Fruit fly (Drosophila melanogaster) whole organism, adult: ENCODE measurements around the gene RanBP3.

Source experiments
- CG11617 ChIP-seq: fragments of 200-800 bp; sonication (Bioruptor generic); optimal IDR thresholded peaks from 2 replicates; lab custom pipeline; 2017; ENCODE audit warnings: mild to moderate bottlenecking, missing biosample characterization, missing genetic modification reagents, missing genetic modification characterization
- CG12768 ChIP-seq: fragments of 200-800 bp; sonication (Bioruptor generic); optimal IDR thresholded peaks from 2 replicates; lab custom pipeline; 2017; ENCODE audit warnings: missing biosample characterization, missing genetic modification characterization, mild to moderate bottlenecking, moderate library complexity, missing genetic modification reagents
- CG14711 ChIP-seq: fragments of 200-800 bp; sonication (Bioruptor generic); optimal IDR thresholded peaks from 2 replicates; lab custom pipeline; 2018; ENCODE audit warnings: missing biosample characterization, mild to moderate bottlenecking, missing genetic modification characterization, moderate library complexity
- CG1620 ChIP-seq: fragments of 200-800 bp; sonication (Bioruptor generic); optimal IDR thresholded peaks from 2 replicates; lab custom pipeline; 2016; ENCODE audit warnings: missing biosample characterization, missing genetic modification characterization
- CG33017 ChIP-seq: fragments of 200-800 bp; sonication (Bioruptor generic); optimal IDR thresholded peaks from 2 replicates; lab custom pipeline; 2018; ENCODE audit warnings: missing biosample characterization, mild to moderate bottlenecking, missing genetic modification characterization, moderate library complexity
- CG5204 ChIP-seq: fragments of 200-800 bp; sonication (Bioruptor generic); optimal IDR thresholded peaks from 2 replicates; lab custom pipeline; 2016; ENCODE audit warnings: missing biosample characterization, missing genetic modification characterization
- CG7045 ChIP-seq: fragments of 200-800 bp; sonication (Bioruptor generic); optimal IDR thresholded peaks from 2 replicates; lab custom pipeline; 2017; ENCODE audit warnings: missing biosample characterization, mild to moderate bottlenecking, missing genetic modification characterization
- CG7101 ChIP-seq: fragments of 200-800 bp; sonication (Bioruptor generic); optimal IDR thresholded peaks from 2 replicates; lab custom pipeline; 2018; ENCODE audit warnings: missing biosample characterization, mild to moderate bottlenecking, missing genetic modification characterization, moderate library complexity
- Clk ChIP-seq: fragments of 200-800 bp; sonication (Bioruptor generic); optimal IDR thresholded peaks from 2 replicates; lab custom pipeline; 2017; ENCODE audit warnings: missing biosample characterization, missing genetic modification characterization
- Crg-1 ChIP-seq: fragments of 200-800 bp; sonication (Bioruptor generic); optimal IDR thresholded peaks from 2 replicates; lab custom pipeline; 2016; ENCODE audit warnings: missing biosample characterization, missing genetic modification characterization
- Hr96 ChIP-seq: fragments of 200-800 bp; sonication (Bioruptor generic); optimal IDR thresholded peaks from 2 replicates; lab custom pipeline; 2016; ENCODE audit warnings: missing biosample characterization, missing genetic modification characterization
- Mnt ChIP-seq: fragments of 200-800 bp; sonication (Bioruptor generic); optimal IDR thresholded peaks from 2 replicates; lab custom pipeline; 2016; ENCODE audit warnings: missing biosample characterization, mild to moderate bottlenecking, missing genetic modification characterization
- bab1 ChIP-seq: fragments of 200-800 bp; sonication (Bioruptor generic); optimal IDR thresholded peaks from 3 replicates; lab custom pipeline; 2019; ENCODE audit warnings: missing biosample characterization, mild to moderate bottlenecking, missing genetic modification characterization, moderate library complexity
- cic ChIP-seq: fragments of 200-800 bp; sonication (Bioruptor generic); optimal IDR thresholded peaks from 2 replicates; lab custom pipeline; 2017; ENCODE audit warnings: missing biosample characterization, mild to moderate bottlenecking, missing genetic modification characterization, moderate library complexity
- cnc ChIP-seq, 2 experiments: fragments of >200 bp; optimal IDR thresholded peaks; 2 replicates each; lab custom pipeline; 2017
- kay ChIP-seq: fragments of 200-800 bp; sonication (Bioruptor generic); peaks from one replicate; lab custom pipeline; 2016; ENCODE audit warnings: missing biosample characterization, missing genetic modification characterization, borderline replicate concordance
- ovo ChIP-seq: fragments of 200-800 bp; sonication (Bioruptor generic); optimal IDR thresholded peaks from 2 replicates; lab custom pipeline; 2016; ENCODE audit warnings: missing biosample characterization, missing genetic modification characterization
- pad ChIP-seq: fragments of 200-800 bp; sonication (Bioruptor generic); optimal IDR thresholded peaks from 3 replicates; lab custom pipeline; 2017; ENCODE audit warnings: missing biosample characterization, missing genetic modification characterization, mild to moderate bottlenecking, moderate library complexity, missing genetic modification reagents
- tj ChIP-seq: fragments of 200-800 bp; sonication (Bioruptor generic); optimal IDR thresholded peaks from 3 replicates; lab custom pipeline; 2017; ENCODE audit warnings: missing biosample characterization, mild to moderate bottlenecking, missing genetic modification characterization, moderate library complexity
- toe ChIP-seq: fragments of 200-800 bp; sonication (Bioruptor generic); optimal IDR thresholded peaks from 2 replicates; lab custom pipeline; 2016; ENCODE audit warnings: missing biosample characterization, missing genetic modification characterization

Gene RanBP3

DNA sequence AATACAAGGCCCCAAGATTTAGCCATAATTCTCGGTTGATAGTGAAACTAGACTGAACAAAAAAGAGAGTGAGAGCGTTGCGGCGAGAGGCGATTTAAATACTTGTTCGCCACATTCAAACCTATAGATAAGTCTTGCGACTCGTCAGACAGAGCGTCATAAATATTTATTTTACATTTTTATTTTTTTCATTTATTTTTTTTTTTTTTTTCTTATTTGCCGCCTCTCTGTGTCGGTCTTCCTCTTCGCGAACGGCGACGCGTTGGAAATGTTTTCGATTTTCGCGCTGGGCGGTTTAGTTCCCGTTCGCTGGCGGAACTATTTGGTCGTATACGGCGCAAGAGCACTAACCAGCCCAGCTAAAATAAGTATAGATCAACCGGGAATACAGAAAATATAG lies 24.5 kb downstream of the RanBP3 start:
- TF ChIP-seq cic (GFP tag; lab: Kevin White, UChicago) (peak; percentile 85), tj (GFP tag; lab: Kevin White, UChicago) (peak; percentile 22), CG5204 (GFP tag; lab: Kevin White, UChicago) (peak; percentile 16), CG33017 (tag; lab: Kevin White, UChicago) (peak; percentile 53), ovo (GFP tag; lab: Kevin White, UChicago) (peak; percentile 24), CG7101 (tag; lab: Kevin White, UChicago) (peak; percentile 26), kay (peak; percentile 96), Hr96 (no peak), CG12768 (GFP tag; lab: Kevin White, UChicago) (peak; percentile 79), Mnt (GFP tag; lab: Kevin White, UChicago) (peak; percentile 62), Clk (GFP tag; lab: Kevin White, UChicago) (no peak), cnc (optimal IDR thresholded peaks at IDR 0.05; lab: Kevin White, UChicago) (no peak)

dm6 chr3R:23727657-23728056 lies 25.0 kb downstream of the RanBP3 start:
- no peak for TF ChIP-seq pad (GFP tag; lab: Kevin White, UChicago)
- no peak for TF ChIP-seq CG5204 (GFP tag; lab: Kevin White, UChicago)
- TF ChIP-seq cnc (optimal IDR thresholded peaks at IDR 0.05; lab: Kevin White, UChicago) = no peak
- TF ChIP-seq CG7045 (GFP tag; lab: Kevin White, UChicago) = no peak
- TF ChIP-seq CG14711 = no peak
- no peak for TF ChIP-seq CG12768 (GFP tag; lab: Kevin White, UChicago)
- no peak for TF ChIP-seq Crg-1 (GFP tag; lab: Kevin White, UChicago)
- TF ChIP-seq Clk (GFP tag; lab: Kevin White, UChicago) = no peak
- no peak for TF ChIP-seq Hr96
- TF ChIP-seq tj (GFP tag; lab: Kevin White, UChicago) = no peak
- no peak for TF ChIP-seq ovo (GFP tag; lab: Kevin White, UChicago)
- TF ChIP-seq Mnt (GFP tag; lab: Kevin White, UChicago) = no peak
- no peak for TF ChIP-seq CG11617
- TF ChIP-seq CG33017 (tag; lab: Kevin White, UChicago) = no peak
- no peak for TF ChIP-seq cic (GFP tag; lab: Kevin White, UChicago)
- no peak for TF ChIP-seq toe
- TF ChIP-seq kay = no peak
- no peak for TF ChIP-seq CG7101 (tag; lab: Kevin White, UChicago)
- TF ChIP-seq CG1620 (GFP tag; lab: Kevin White, UChicago) = no peak

DNA sequence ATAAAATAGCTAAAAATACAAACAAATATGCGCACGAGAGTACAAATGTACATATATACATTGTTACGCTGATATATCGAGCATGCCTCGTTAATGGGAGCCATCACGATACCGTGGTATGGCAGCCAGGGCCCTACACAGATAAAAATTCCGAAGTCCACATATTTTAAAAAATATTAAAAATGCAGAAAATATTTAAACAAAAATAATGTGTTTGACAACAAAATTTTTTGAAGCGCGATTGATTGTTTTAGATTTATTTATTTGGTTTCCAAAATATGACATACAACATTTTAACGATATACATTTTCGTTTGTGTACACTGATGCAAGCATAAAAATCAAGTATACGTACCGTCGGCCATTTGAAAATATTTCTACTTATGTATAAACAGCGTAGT lies 25.9 kb downstream of the RanBP3 start:
- peak; percentile 13 for TF ChIP-seq tj (GFP tag; lab: Kevin White, UChicago)
- peak; percentile 20 for TF ChIP-seq bab1 (GFP tag; lab: Kevin White, UChicago)
- peak; percentile 25 for TF ChIP-seq Mnt (GFP tag; lab: Kevin White, UChicago)
- TF ChIP-seq CG12768 (GFP tag; lab: Kevin White, UChicago) = peak; percentile 49
- TF ChIP-seq CG14711 = peak; percentile 79
- peak; percentile 22 for TF ChIP-seq pad (GFP tag; lab: Kevin White, UChicago)
- TF ChIP-seq Clk (GFP tag; lab: Kevin White, UChicago) = no peak
- no peak for TF ChIP-seq cnc (optimal IDR thresholded peaks at IDR 0.05; lab: Kevin White, UChicago)
- TF ChIP-seq kay = peak; percentile 88
- TF ChIP-seq cic (GFP tag; lab: Kevin White, UChicago) = no peak
- TF ChIP-seq Hr96 = peak; percentile 4
- TF ChIP-seq CG5204 (GFP tag; lab: Kevin White, UChicago) = peak; percentile 66
- TF ChIP-seq CG11617 = peak; percentile 69
- TF ChIP-seq CG7045 (GFP tag; lab: Kevin White, UChicago) = peak; percentile 78
- no peak for TF ChIP-seq ovo (GFP tag; lab: Kevin White, UChicago)
- no peak for TF ChIP-seq CG1620 (GFP tag; lab: Kevin White, UChicago)
- TF ChIP-seq toe = peak; percentile 67
- no peak for TF ChIP-seq Crg-1 (GFP tag; lab: Kevin White, UChicago)
- peak; percentile 76 for TF ChIP-seq CG7101 (tag; lab: Kevin White, UChicago)
- peak; percentile 87 for TF ChIP-seq CG33017 (tag; lab: Kevin White, UChicago)

DNA sequence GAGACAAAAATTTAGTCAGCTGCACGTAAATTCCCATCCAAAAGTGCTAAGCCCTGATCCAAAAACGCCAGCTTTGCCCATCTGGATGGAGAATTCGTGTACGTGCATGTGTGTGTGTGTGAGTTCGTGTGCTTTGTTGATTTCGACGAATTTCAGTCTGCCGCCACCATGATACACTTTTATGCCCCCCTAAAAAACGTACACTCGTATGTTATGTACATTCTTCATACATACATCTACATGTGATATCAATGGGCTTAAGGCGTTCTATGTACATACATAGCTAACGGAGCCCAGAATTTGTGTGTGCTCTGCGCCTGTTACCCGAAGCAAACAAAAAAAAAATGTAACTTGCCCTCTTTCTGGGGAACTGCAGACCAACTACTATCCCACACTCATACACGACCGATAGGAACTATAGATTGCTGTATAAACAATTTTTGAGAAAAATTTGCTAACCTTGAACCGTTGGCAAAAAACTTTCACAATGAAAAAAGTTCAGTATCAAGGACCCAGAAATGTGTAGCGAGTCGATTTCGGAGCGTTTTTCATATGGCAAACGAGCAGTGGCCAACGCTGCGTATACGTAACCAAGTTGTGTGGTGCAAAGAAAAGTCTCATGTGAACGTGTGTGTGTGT lies 26.8 kb downstream of the RanBP3 start:
- TF ChIP-seq CG1620 (GFP tag; lab: Kevin White, UChicago) (no peak), CG5204 (GFP tag; lab: Kevin White, UChicago) (no peak), CG12768 (GFP tag; lab: Kevin White, UChicago) (peak; percentile 32)

- TF ChIP-seq Clk (GFP tag; lab: Kevin White, UChicago) = no peak
- TF ChIP-seq toe = no peak
- TF ChIP-seq CG12768 (GFP tag; lab: Kevin White, UChicago) = peak; percentile 18
- TF ChIP-seq Hr96 = no peak
- TF ChIP-seq cnc (optimal IDR thresholded peaks at IDR 0.05; lab: Kevin White, UChicago) = peak in 1 of 2 experiments; percentile 16
- TF ChIP-seq Mnt (GFP tag; lab: Kevin White, UChicago) = peak; percentile 34
- TF ChIP-seq CG33017 (tag; lab: Kevin White, UChicago) = peak; percentile 24
- TF ChIP-seq Crg-1 (GFP tag; lab: Kevin White, UChicago) = no peak
- TF ChIP-seq cic (GFP tag; lab: Kevin White, UChicago) = peak; percentile 90
Measured at dm6 chr3R:23724843-23725506, 27.7 kb downstream of the RanBP3 start.
